Fruit fly (Drosophila melanogaster) whole organism, embryonic: Measurements from ENCODE around the gene CG32713.

ENCODE experiments used
- Ada2b ChIP-seq: fragments of 200-800 bp; sonication (Bioruptor generic); IDR thresholded peaks from 2 replicates; pipeline ENCODE4 v1.3.6; 2022; ENCODE audit warnings: missing biosample characterization, missing genetic modification characterization
- Aef1 ChIP-seq: fragments of 200-800 bp; sonication (Bioruptor generic); IDR thresholded peaks from 3 replicates; pipeline ENCODE4 v1.3.6; 2022; ENCODE audit warnings: missing biosample characterization, missing genetic modification characterization
- B-H2 ChIP-seq: fragments of 200-800 bp; sonication (Bioruptor generic); optimal IDR thresholded peaks from 2 replicates; lab custom pipeline; 2018; ENCODE audit warnings: missing biosample characterization, mild to moderate bottlenecking, missing genetic modification characterization
- CG10267 ChIP-seq: fragments of 200-800 bp; sonication (Bioruptor generic); optimal IDR thresholded peaks from 2 replicates; lab custom pipeline; 2018; ENCODE audit warnings: missing biosample characterization, mild to moderate bottlenecking, missing genetic modification characterization, moderate library complexity
- CG10366 ChIP-seq: fragments of 200-800 bp; sonication (Bioruptor generic); IDR thresholded peaks from 2 replicates; pipeline ENCODE4 v1.3.6; 2022; ENCODE audit warnings: missing biosample characterization, missing genetic modification characterization
- CG12391 ChIP-seq: fragments of 200-800 bp; sonication (Bioruptor generic); optimal IDR thresholded peaks from 3 replicates; lab custom pipeline; 2018; ENCODE audit warnings: missing biosample characterization, mild to moderate bottlenecking, missing genetic modification characterization, moderate library complexity
- CG12942 ChIP-seq: fragments of 200-800 bp; sonication (Bioruptor generic); optimal IDR thresholded peaks from 3 replicates; lab custom pipeline; 2016; ENCODE audit warnings: missing biosample characterization, missing genetic modification characterization
- CG13296 ChIP-seq: fragments of 200-800 bp; sonication (Bioruptor generic); optimal IDR thresholded peaks from 3 replicates; lab custom pipeline; 2018; ENCODE audit warnings: missing biosample characterization, mild to moderate bottlenecking, missing genetic modification characterization
- CG13424 ChIP-seq: fragments of 200-800 bp; sonication (Bioruptor generic); optimal IDR thresholded peaks from 2 replicates; lab custom pipeline; 2019; ENCODE audit warnings: missing biosample characterization, mild to moderate bottlenecking, missing genetic modification characterization, moderate library complexity
- CG13775 ChIP-seq: fragments of 200-800 bp; sonication (Bioruptor generic); optimal IDR thresholded peaks from 3 replicates; lab custom pipeline; 2017; ENCODE audit warnings: missing biosample characterization, mild to moderate bottlenecking, missing genetic modification characterization
- CG14710 ChIP-seq: fragments of 200-800 bp; sonication (Bioruptor generic); optimal IDR thresholded peaks from 3 replicates; lab custom pipeline; 2019; ENCODE audit warnings: missing biosample characterization, mild to moderate bottlenecking, missing genetic modification characterization, moderate library complexity
- CG15514 ChIP-seq: fragments of 200-800 bp; sonication (Bioruptor generic); optimal IDR thresholded peaks from 3 replicates; lab custom pipeline; 2017; ENCODE audit warnings: missing biosample characterization, missing genetic modification characterization, mild to moderate bottlenecking, moderate library complexity, missing genetic modification reagents
- CG16813 ChIP-seq: fragments of 200-800 bp; sonication (Bioruptor generic); IDR thresholded peaks from 3 replicates; pipeline ENCODE4 v1.3.6; 2022; ENCODE audit warnings: missing biosample characterization, missing genetic modification characterization; ENCODE audit not compliant: partially characterized antibody
- CG17802 ChIP-seq: fragments of 200-800 bp; sonication (Bioruptor generic); optimal IDR thresholded peaks from 2 replicates; lab custom pipeline; 2018; ENCODE audit warnings: missing biosample characterization, mild to moderate bottlenecking, missing genetic modification characterization, moderate library complexity
- CG30020 ChIP-seq: fragments of 200-800 bp; optimal IDR thresholded peaks from 2 replicates; lab custom pipeline; 2019; ENCODE audit warnings: missing biosample characterization, mild to moderate bottlenecking, missing genetic modification characterization, moderate library complexity
- CG31388 ChIP-seq: fragments of 200-800 bp; sonication (Bioruptor generic); optimal IDR thresholded peaks from 2 replicates; lab custom pipeline; 2016; ENCODE audit warnings: missing biosample characterization, missing genetic modification characterization
- CG3847 ChIP-seq: fragments of 200-800 bp; sonication (Bioruptor generic); IDR thresholded peaks from 2 replicates; pipeline ENCODE4 v1.3.6; 2022; ENCODE audit warnings: missing biosample characterization, missing genetic modification characterization
- CG4707 ChIP-seq: fragments of 200-800 bp; sonication (Bioruptor generic); optimal IDR thresholded peaks from 2 replicates; lab custom pipeline; 2018; ENCODE audit warnings: missing biosample characterization, mild to moderate bottlenecking, missing genetic modification characterization, moderate library complexity
- CG4730 ChIP-seq: fragments of 200-800 bp; sonication (Bioruptor generic); IDR thresholded peaks from 2 replicates; pipeline ENCODE4 v1.3.6; 2022; ENCODE audit warnings: missing biosample characterization, missing genetic modification characterization
- CG4820 ChIP-seq: fragments of 200-800 bp; sonication (Bioruptor generic); optimal IDR thresholded peaks from 3 replicates; lab custom pipeline; 2016; ENCODE audit warnings: missing biosample characterization, missing genetic modification characterization
- CG6791 ChIP-seq: fragments of 200-800 bp; sonication (Bioruptor generic); IDR thresholded peaks from 3 replicates; pipeline ENCODE4 v1.3.6; 2022; ENCODE audit warnings: missing biosample characterization, missing genetic modification characterization; ENCODE audit not compliant: partially characterized antibody
- CG7987 ChIP-seq: fragments of 200-800 bp; sonication (Bioruptor generic); optimal IDR thresholded peaks from 2 replicates; lab custom pipeline; 2018; ENCODE audit warnings: missing biosample characterization, mild to moderate bottlenecking, missing genetic modification characterization, moderate library complexity
- Camta ChIP-seq: fragments of 200-800 bp; sonication (Bioruptor generic); optimal IDR thresholded peaks from 2 replicates; lab custom pipeline; 2016; ENCODE audit warnings: missing biosample characterization, missing genetic modification characterization
- D ChIP-seq, 2 experiments: fragments of 200-800 bp in 1 of 2; fragments of >200 bp in 1 of 2; sonication (Bioruptor generic) in 1 of 2; optimal IDR thresholded peaks; 2 replicates in 1 of 2; 3 replicates in 1 of 2; lab custom pipeline; 2017; ENCODE audit warnings: mild to moderate bottlenecking in 1 of 2, missing biosample characterization in 1 of 2, missing genetic modification characterization in 1 of 2, missing genetic modification reagents in 1 of 2
- Dek ChIP-seq: fragments of 200-800 bp; sonication (Bioruptor generic); optimal IDR thresholded peaks from 3 replicates; lab custom pipeline; 2019; ENCODE audit warnings: missing biosample characterization, mild to moderate bottlenecking, missing genetic modification characterization, moderate library complexity
- Drgx ChIP-seq: fragments of 200-800 bp; sonication (Bioruptor generic); IDR thresholded peaks from 2 replicates; pipeline ENCODE4 v1.3.6; 2022; ENCODE audit warnings: missing biosample characterization, missing genetic modification characterization
- HmgD ChIP-seq: fragments of 200-800 bp; sonication (Bioruptor generic); optimal IDR thresholded peaks from 3 replicates; lab custom pipeline; 2016; ENCODE audit warnings: missing biosample characterization, missing genetic modification characterization
- Lim3 ChIP-seq: fragments of 200-800 bp; sonication (Bioruptor generic); IDR thresholded peaks from 2 replicates; pipeline ENCODE4 v1.3.6; 2022; ENCODE audit warnings: missing biosample characterization, missing genetic modification characterization
- Mad ChIP-seq: fragments of 200-800 bp; sonication (Bioruptor generic); optimal IDR thresholded peaks from 2 replicates; lab custom pipeline; 2016; ENCODE audit warnings: missing biosample characterization, missing genetic modification characterization
- PHDP ChIP-seq: fragments of 200-800 bp; sonication (Bioruptor generic); optimal IDR thresholded peaks from 3 replicates; lab custom pipeline; 2018; ENCODE audit warnings: missing biosample characterization, mild to moderate bottlenecking, missing genetic modification characterization, moderate library complexity
- Poxn ChIP-seq: fragments of 200-800 bp; sonication (Bioruptor generic); IDR thresholded peaks from 2 replicates; pipeline ENCODE4 v1.3.6; 2022; ENCODE audit warnings: missing biosample characterization, missing genetic modification characterization
- Rfx ChIP-seq: fragments of 200-800 bp; sonication (Bioruptor generic); IDR thresholded peaks from 2 replicates; pipeline ENCODE4 v1.3.6; 2022; ENCODE audit warnings: missing biosample characterization, missing genetic modification characterization
- Usf ChIP-seq: fragments of 200-800 bp; sonication (Bioruptor generic); optimal IDR thresholded peaks from 2 replicates; lab custom pipeline; 2017; ENCODE audit warnings: missing genotype, missing biosample characterization, missing genetic modification characterization
- bowl ChIP-seq: fragments of 200-800 bp; sonication (Bioruptor generic); IDR thresholded peaks from 2 replicates; pipeline ENCODE4 v1.3.6; 2022; ENCODE audit warnings: missing biosample characterization, missing genetic modification characterization
- btn ChIP-seq: fragments of 200-800 bp; sonication (Bioruptor generic); optimal IDR thresholded peaks from 2 replicates; lab custom pipeline; 2016; ENCODE audit warnings: missing biosample characterization, missing genetic modification characterization
- cg ChIP-seq: fragments of 200-800 bp; sonication (Bioruptor generic); optimal IDR thresholded peaks from 3 replicates; lab custom pipeline; 2019; ENCODE audit warnings: missing biosample characterization, mild to moderate bottlenecking, missing genetic modification characterization, moderate library complexity
- cwo ChIP-seq: fragments of 200-800 bp; sonication (Bioruptor generic); optimal IDR thresholded peaks from 3 replicates; lab custom pipeline; 2017; ENCODE audit warnings: missing biosample characterization, missing genetic modification characterization, mild to moderate bottlenecking, moderate library complexity, missing genetic modification reagents
- dm ChIP-seq: fragments of 200-800 bp; sonication (Bioruptor generic); optimal IDR thresholded peaks from 3 replicates; lab custom pipeline; 2016; ENCODE audit warnings: missing biosample characterization, missing genetic modification characterization
- h ChIP-seq: fragments of >200 bp; optimal IDR thresholded peaks from 2 replicates; lab custom pipeline; 2017
- kni ChIP-seq: fragments of 200-800 bp; sonication (Bioruptor generic); optimal IDR thresholded peaks from 3 replicates; lab custom pipeline; 2017; ENCODE audit warnings: mild to moderate bottlenecking, missing biosample characterization, missing genetic modification reagents, missing genetic modification characterization
- lilli ChIP-seq: fragments of 200-800 bp; sonication (Bioruptor generic); optimal IDR thresholded peaks from 3 replicates; lab custom pipeline; 2016; ENCODE audit warnings: missing biosample characterization, missing genetic modification characterization
- oc ChIP-seq: fragments of 200-800 bp; sonication (Bioruptor generic); optimal IDR thresholded peaks from 2 replicates; lab custom pipeline; 2018; ENCODE audit warnings: missing biosample characterization, mild to moderate bottlenecking, missing genetic modification characterization, moderate library complexity
- odd ChIP-seq: fragments of 200-800 bp; sonication (Bioruptor generic); optimal IDR thresholded peaks from 2 replicates; lab custom pipeline; 2017; ENCODE audit warnings: missing biosample characterization, mild to moderate bottlenecking, missing genetic modification characterization
- pzg ChIP-seq: fragments of 200-800 bp; sonication (Bioruptor generic); optimal IDR thresholded peaks from 3 replicates; lab custom pipeline; 2018; ENCODE audit warnings: missing biosample characterization, mild to moderate bottlenecking, missing genetic modification characterization, moderate library complexity
- sd ChIP-seq: fragments of 200-800 bp; sonication (Bioruptor generic); optimal IDR thresholded peaks from 3 replicates; lab custom pipeline; 2018; ENCODE audit warnings: missing biosample characterization, mild to moderate bottlenecking, missing genetic modification characterization, moderate library complexity
- sima ChIP-seq: fragments of 200-800 bp; sonication (Bioruptor generic); optimal IDR thresholded peaks from 2 replicates; lab custom pipeline; 2016; ENCODE audit warnings: missing biosample characterization, missing genetic modification characterization
- stc ChIP-seq: fragments of 200-800 bp; sonication (Bioruptor generic); IDR thresholded peaks from 2 replicates; pipeline ENCODE4 v1.3.6; 2022; ENCODE audit warnings: missing biosample characterization, missing genetic modification characterization
- sug ChIP-seq: fragments of 200-800 bp; optimal IDR thresholded peaks from 2 replicates; lab custom pipeline; 2019; ENCODE audit warnings: missing biosample characterization, mild to moderate bottlenecking, missing genetic modification characterization, moderate library complexity
- tgo ChIP-seq: fragments of 200-800 bp; sonication (Bioruptor generic); IDR thresholded peaks from 3 replicates; pipeline ENCODE4 v1.3.6; 2022; ENCODE audit warnings: missing biosample characterization, missing genetic modification characterization
- tio ChIP-seq: fragments of 200-800 bp; sonication (Bioruptor generic); optimal IDR thresholded peaks from 2 replicates; lab custom pipeline; 2017; ENCODE audit warnings: missing biosample characterization, missing genetic modification characterization, inconsistent platforms
- z ChIP-seq: fragments of 200-800 bp; sonication (Bioruptor generic); IDR thresholded peaks from 3 replicates; pipeline ENCODE4 v1.3.6; 2022; ENCODE audit warnings: missing biosample characterization, missing genetic modification characterization

Gene CG32713

dm6 chrX:8411532-8411960 is 45.9 kb downstream of the CG32713 start, which contains the start of gene lawc (continued):
- no peak for TF ChIP-seq CG12942 (GFP tag; lab: Kevin White, UChicago)
- TF ChIP-seq lilli (GFP tag; lab: Kevin White, UChicago), result no peak
- no peak for TF ChIP-seq CG17802 (tag; lab: Kevin White, UChicago)
- no peak for TF ChIP-seq CG16813 (GFP tag; lab: Robert Waterston, UW)
- peak; percentile 10 for TF ChIP-seq kni
- peak; percentile 70 for TF ChIP-seq Rfx (GFP tag; lab: Robert Waterston, UW)
- no peak for TF ChIP-seq sima
- TF ChIP-seq CG15514 (GFP tag; lab: Kevin White, UChicago), result peak; percentile 53
- no peak for TF ChIP-seq CG30020
- TF ChIP-seq D (optimal IDR thresholded peaks at IDR 0.05; lab: Kevin White, UChicago), result peak; percentile 76
- no peak for TF ChIP-seq D (GFP tag; optimal IDR thresholded peaks at IDR 0.05; lab: Kevin White, UChicago)
- no peak for TF ChIP-seq tio (GFP tag; lab: Kevin White, UChicago)
- TF ChIP-seq CG4820 (GFP tag; lab: Kevin White, UChicago), result no peak
- TF ChIP-seq CG14710 (tag; lab: Kevin White, UChicago), result no peak
- TF ChIP-seq CG3847 (GFP tag; lab: Robert Waterston, UW), result peak; percentile 35; the same call in 1 of the 2 replicates
- no peak for TF ChIP-seq CG12391 (tag; lab: Kevin White, UChicago)
- no peak for TF ChIP-seq Aef1 (GFP tag; lab: Robert Waterston, UW)
- no peak for TF ChIP-seq tgo (GFP tag; lab: Robert Waterston, UW)
- peak; percentile 33 for TF ChIP-seq PHDP
- peak; percentile 77; the same call in 1 of the 2 replicates for TF ChIP-seq bowl
- TF ChIP-seq Ada2b (GFP tag; lab: Robert Waterston, UW), result no peak
- TF ChIP-seq CG13296 (GFP tag; lab: Kevin White, UChicago), result peak; percentile 67
- no peak for TF ChIP-seq z (GFP tag; lab: Robert Waterston, UW)
- TF ChIP-seq sug (tag; lab: Kevin White, UChicago), result peak; percentile 32
- TF ChIP-seq Lim3 (GFP tag; lab: Robert Waterston, UW), result no peak
- TF ChIP-seq btn (GFP tag; lab: Kevin White, UChicago), result no peak
- peak; percentile 23 for TF ChIP-seq oc (tag; lab: Kevin White, UChicago)
- TF ChIP-seq CG31388 (GFP tag; lab: Kevin White, UChicago), result no peak
- peak; percentile 54 for TF ChIP-seq cwo (GFP tag; lab: Kevin White, UChicago)
- TF ChIP-seq CG6791 (GFP tag; lab: Robert Waterston, UW), result no peak
- TF ChIP-seq HmgD (GFP tag; lab: Kevin White, UChicago), result no peak
- peak; percentile 86 for TF ChIP-seq Drgx (GFP tag; lab: Robert Waterston, UW)
- TF ChIP-seq Camta (GFP tag; lab: Kevin White, UChicago), result no peak
- TF ChIP-seq CG13424 (tag; lab: Kevin White, UChicago), result peak; percentile 13
- TF ChIP-seq dm (GFP tag; lab: Kevin White, UChicago), result no peak
- no peak for TF ChIP-seq h (lab: Kevin White, UChicago)
- no peak for TF ChIP-seq CG10267
- TF ChIP-seq pzg, result peak; percentile 12
- TF ChIP-seq CG7987 (GFP tag; lab: Kevin White, UChicago), result peak; percentile 50
- no peak for TF ChIP-seq CG4707 (GFP tag; lab: Kevin White, UChicago)
- no peak for TF ChIP-seq Dek (tag; lab: Kevin White, UChicago)
- TF ChIP-seq stc (GFP tag; lab: Robert Waterston, UW), result peak; percentile 35; the same call in 1 of the 2 replicates
- no peak for TF ChIP-seq Mad (GFP tag; lab: Kevin White, UChicago)
- no peak for TF ChIP-seq Poxn
- no peak for TF ChIP-seq sd (tag; lab: Kevin White, UChicago)
- peak; percentile 52 for TF ChIP-seq cg (GFP tag; lab: Kevin White, UChicago)
- TF ChIP-seq CG4730, result no peak
- peak; percentile 31 for TF ChIP-seq CG13775 (GFP tag; lab: Kevin White, UChicago)
- TF ChIP-seq CG10366, result no peak
- peak; percentile 59 for TF ChIP-seq odd (GFP tag; lab: Kevin White, UChicago)
- TF ChIP-seq B-H2 (GFP tag; lab: Kevin White, UChicago), result peak; percentile 69
- no peak for TF ChIP-seq Usf (GFP tag; lab: Kevin White, UChicago)
